Worm (Caenorhabditis elegans): ENCODE data around the gene unc-62.

Gene unc-62

ce11 chrV:4500709-4501108, 3.4 kb downstream of the unc-62 start:
- TF ChIP-seq zag-1 (tag; optimal IDR thresholded peaks at IDR 0.05) (no peak), vab-7 (GFP tag; IDR thresholded peaks at IDR 0.05) (no peak), zip-11 (GFP tag; IDR thresholded peaks at IDR 0.05) (no peak), skn-1 (tag; optimal IDR thresholded peaks at IDR 0.05) (no peak), ceh-62 (tag; optimal IDR thresholded peaks at IDR 0.05) (no peak), F44E2.7 (GFP tag; IDR thresholded peaks at IDR 0.05) (no peak), aha-1 (tag) (no peak), zip-2 (tag; optimal IDR thresholded peaks at IDR 0.05) (no peak), lir-3 (tag; optimal IDR thresholded peaks at IDR 0.05) (no peak), lin-13 (GFP tag; optimal IDR thresholded peaks at IDR 0.05) (no peak), ctbp-1 (GFP tag; IDR thresholded peaks at IDR 0.05) (no peak), jun-1 (tag; optimal IDR thresholded peaks at IDR 0.05) (no peak), lin-39 (tag; optimal IDR thresholded peaks at IDR 0.05) (no peak), R02D3.7 (tag; optimal IDR thresholded peaks at IDR 0.05) (no peak), lin-29 (GFP tag; IDR thresholded peaks at IDR 0.05) (no peak), ceh-82 (tag; optimal IDR thresholded peaks at IDR 0.05) (no peak)

ce11 chrV:4501974-4502373, 4.7 kb downstream of the unc-62 start:
- peak; percentile 80 for TF ChIP-seq nhr-28 (tag; optimal IDR thresholded peaks at IDR 0.05)
- TF ChIP-seq pqm-1 (tag; optimal IDR thresholded peaks at IDR 0.05): peak; percentile 88
- no peak for TF ChIP-seq ZK337.2 (GFP tag; IDR thresholded peaks at IDR 0.05)
- peak; percentile 15 for TF ChIP-seq dve-1 (tag; optimal IDR thresholded peaks at IDR 0.05; ENCODE audit: insufficient read depth)
- TF ChIP-seq unc-62 (GFP tag; optimal IDR thresholded peaks at IDR 0.05 in 1 of 2): no peak
- TF ChIP-seq unc-62 (tag; optimal IDR thresholded peaks at IDR 0.05): no peak
- TF ChIP-seq nhr-237 (tag; optimal IDR thresholded peaks at IDR 0.05): no peak
- peak; percentile 21 for TF ChIP-seq hlh-11 (tag; optimal IDR thresholded peaks at IDR 0.05)
- TF ChIP-seq ZK546.5 (tag; optimal IDR thresholded peaks at IDR 0.05): no peak
- TF ChIP-seq nhr-41 (GFP tag; IDR thresholded peaks at IDR 0.05): no peak
- no peak for TF ChIP-seq Y5F2A.4 (GFP tag; optimal IDR thresholded peaks at IDR 0.05)
- no peak for TF ChIP-seq php-3 (GFP tag; IDR thresholded peaks at IDR 0.05)
- TF ChIP-seq mes-2 (tag; optimal IDR thresholded peaks at IDR 0.05; ENCODE audit: poor library complexity, severe bottlenecking): peak; percentile 9
- TF ChIP-seq nhr-25 (tag; optimal IDR thresholded peaks at IDR 0.05; ENCODE audit: borderline replicate concordance, insufficient read depth): no peak
- no peak for TF ChIP-seq daf-16 (GFP tag; optimal IDR thresholded peaks at IDR 0.05)
- peak; percentile 56 for TF ChIP-seq daf-16 (tag; optimal IDR thresholded peaks at IDR 0.05)
- TF ChIP-seq ceh-62 (tag; optimal IDR thresholded peaks at IDR 0.05): no peak

DNA sequence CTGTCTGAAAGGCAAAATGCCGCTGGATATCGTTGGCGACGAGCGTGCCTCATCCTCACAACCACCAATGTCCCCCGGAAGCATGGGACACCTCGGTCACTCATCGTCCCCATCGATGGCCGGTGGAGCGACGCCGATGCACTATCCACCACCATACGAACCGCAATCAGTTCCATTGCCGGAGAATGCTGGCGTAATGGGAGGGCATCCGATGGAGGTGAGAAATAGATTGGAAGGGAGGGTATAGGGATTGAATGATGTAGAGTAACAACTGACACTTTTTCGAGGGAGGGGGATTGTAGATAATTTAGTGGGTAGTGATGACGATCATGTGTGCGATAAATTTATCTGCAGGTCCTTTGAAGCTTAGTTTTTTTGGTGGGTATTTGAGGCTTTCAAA, 5.4 kb downstream of the unc-62 start:
- no peak for TF ChIP-seq snpc-1.2 (GFP tag; IDR thresholded peaks at IDR 0.05)
- TF ChIP-seq nhr-76 (tag; optimal IDR thresholded peaks at IDR 0.05): no peak
- TF ChIP-seq unc-130 (GFP tag; optimal IDR thresholded peaks at IDR 0.05): no peak
- TF ChIP-seq ceh-62 (tag; optimal IDR thresholded peaks at IDR 0.05): no peak
- peak in 1 of 2 experiments; percentile 99 for TF ChIP-seq unc-62 (GFP tag; optimal IDR thresholded peaks at IDR 0.05 in 1 of 2)
- TF ChIP-seq unc-62 (tag; optimal IDR thresholded peaks at IDR 0.05): no peak
- TF ChIP-seq zip-2 (tag; optimal IDR thresholded peaks at IDR 0.05): no peak
- no peak for TF ChIP-seq T20F7.1 (GFP tag; optimal IDR thresholded peaks at IDR 0.05)
- no peak for TF ChIP-seq ama-1 (optimal IDR thresholded peaks at IDR 0.05)
- 0 out of 2 replicates have a peak, but pooled peaks have one; percentile 12 for TF ChIP-seq hmg-1.1 (GFP tag; IDR thresholded peaks at IDR 0.05)
- TF ChIP-seq rbr-2 (tag; optimal IDR thresholded peaks at IDR 0.05): no peak
- TF ChIP-seq set-16 (GFP tag; IDR thresholded peaks at IDR 0.05): peak; percentile 54; the same call in 1 of the 2 replicates
- TF ChIP-seq F44E2.7 (GFP tag; IDR thresholded peaks at IDR 0.05): no peak
- 0 out of 2 replicates have a peak, but pooled peaks have one; percentile 40 for TF ChIP-seq egl-43 (GFP tag; IDR thresholded peaks at IDR 0.05)
- no peak for TF ChIP-seq T26A8.4 (GFP tag; IDR thresholded peaks at IDR 0.05)

Measured in whole organism, L4 larva.